Worm (Caenorhabditis elegans): Measurements from ENCODE around the gene pxmp-4.

- TF ChIP-seq elt-3 (tag; optimal IDR thresholded peaks at IDR 0.05) = no peak
- no peak for TF ChIP-seq snpc-4 (tag; optimal IDR thresholded peaks at IDR 0.05)
- no peak for TF ChIP-seq nhr-28 (tag; optimal IDR thresholded peaks at IDR 0.05)
- peak; percentile 94 for TF ChIP-seq hlh-1 (tag; optimal IDR thresholded peaks at IDR 0.05)
- no peak for TF ChIP-seq nhr-12 (tag; optimal IDR thresholded peaks at IDR 0.05)
- TF ChIP-seq unc-62 (GFP tag; optimal IDR thresholded peaks at IDR 0.05) = no peak
- TF ChIP-seq pha-4 (tag; optimal IDR thresholded peaks at IDR 0.05) = no peak
These were observed 41.9 kb upstream of the pxmp-4 start for ce11 chrIV:378838-379237.

Data from whole organism, mixed stage, embryonic.